Fruit fly (Drosophila melanogaster) whole organism, pupa: ENCODE measurements around the gene Snoo.

Source experiments
- CG10348 ChIP-seq: fragments of 200-800 bp; sonication (Bioruptor generic); IDR thresholded peaks from 2 replicates; pipeline ENCODE4 v1.3.6; 2022; ENCODE audit warnings: missing biosample characterization, missing genetic modification characterization
- CG12605 ChIP-seq: fragments of 200-800 bp; sonication (Bioruptor generic); IDR thresholded peaks from 2 replicates; pipeline ENCODE4 v1.3.6; 2022; ENCODE audit warnings: missing biosample characterization, missing genetic modification characterization
- CG8159 ChIP-seq: fragments of 200-800 bp; sonication (Bioruptor generic); optimal IDR thresholded peaks from 3 replicates; lab custom pipeline; 2018; ENCODE audit warnings: missing biosample characterization, mild to moderate bottlenecking, missing genetic modification characterization, moderate library complexity
- EcR ChIP-seq: fragments of 200-800 bp; sonication (Bioruptor generic); optimal IDR thresholded peaks from 3 replicates; lab custom pipeline; 2019; ENCODE audit warnings: missing biosample characterization, missing genetic modification characterization, mild to moderate bottlenecking, moderate library complexity, missing genetic modification reagents
- Pif1A ChIP-seq: fragments of 200-800 bp; sonication (Bioruptor generic); optimal IDR thresholded peaks from 3 replicates; lab custom pipeline; 2016; ENCODE audit warnings: missing biosample characterization, missing genetic modification characterization
- Pif1B ChIP-seq: fragments of 200-800 bp; sonication (Bioruptor generic); optimal IDR thresholded peaks from 3 replicates; lab custom pipeline; 2016; ENCODE audit warnings: missing biosample characterization, missing genetic modification characterization
- gl ChIP-seq: fragments of 200-800 bp; sonication (Bioruptor generic); optimal IDR thresholded peaks from 2 replicates; lab custom pipeline; 2018; ENCODE audit warnings: missing biosample characterization, mild to moderate bottlenecking, missing genetic modification characterization
- rn ChIP-seq: fragments of 200-800 bp; sonication (Bioruptor generic); IDR thresholded peaks from 2 replicates; pipeline ENCODE4 v1.3.6; 2022; ENCODE audit warnings: missing biosample characterization, missing genetic modification characterization

dm6 chr2L:8029160-8029852 lies 45.3 kb upstream of the Snoo start, which contains the start of gene baf:
- TF ChIP-seq gl (tag; lab: Kevin White, UChicago), result no peak
- TF ChIP-seq rn (GFP tag; lab: Robert Waterston, UW), result no peak
- TF ChIP-seq Pif1B, result no peak
- no peak for TF ChIP-seq CG8159 (tag; lab: Kevin White, UChicago)
- TF ChIP-seq Pif1A (GFP tag; lab: Kevin White, UChicago), result no peak
- no peak for TF ChIP-seq CG10348 (GFP tag; lab: Robert Waterston, UW)
- no peak for TF ChIP-seq CG12605
- TF ChIP-seq EcR, result no peak
